Fruit fly (Drosophila melanogaster) whole organism, wandering third instar larva: ENCODE measurements around the gene CG43773.

ENCODE experiments used
- Abd-B ChIP-seq: fragments of >200 bp; optimal IDR thresholded peaks from 2 replicates; lab custom pipeline; 2017; ENCODE audit warnings: missing biosample characterization, missing genetic modification characterization
- CG32264 ChIP-seq: fragments of 200-800 bp; sonication (Bioruptor generic); optimal IDR thresholded peaks from 2 replicates; lab custom pipeline; 2016; ENCODE audit warnings: missing biosample characterization, missing genetic modification characterization
- CG9705 ChIP-seq: fragments of 200-800 bp; sonication (Bioruptor generic); optimal IDR thresholded peaks from 2 replicates; lab custom pipeline; 2018; ENCODE audit warnings: missing biosample characterization, mild to moderate bottlenecking, missing genetic modification characterization
- CrebA ChIP-seq: fragments of 200-800 bp; sonication (Bioruptor generic); optimal IDR thresholded peaks from 2 replicates; lab custom pipeline; 2016; ENCODE audit warnings: missing biosample characterization, mild to moderate bottlenecking, missing genetic modification characterization, borderline replicate concordance
- Dfd ChIP-seq: fragments of >200 bp; optimal IDR thresholded peaks from 2 replicates; lab custom pipeline; 2017; ENCODE audit warnings: missing biosample characterization, missing genetic modification characterization
- Dif ChIP-seq: fragments of 200-275, 200-300 bp; sonication (Bioruptor generic); optimal IDR thresholded peaks from 2 replicates; lab custom pipeline; 2018; ENCODE audit warnings: missing biosample characterization, missing genetic modification characterization; ENCODE audit not compliant: partially characterized antibody
- HLH106 ChIP-seq: fragments of 200-800 bp; optimal IDR thresholded peaks from 3 replicates; lab custom pipeline; 2019; ENCODE audit warnings: missing biosample characterization, mild to moderate bottlenecking, missing genetic modification characterization, moderate library complexity
- Hnf4 ChIP-seq: fragments of 200-800 bp; sonication (Bioruptor generic); optimal IDR thresholded peaks from 2 replicates; lab custom pipeline; 2016; ENCODE audit warnings: missing biosample characterization, mild to moderate bottlenecking, missing genetic modification characterization
- Hr78 ChIP-seq: fragments of >200 bp; optimal IDR thresholded peaks from 2 replicates; lab custom pipeline; 2017; ENCODE audit warnings: missing biosample characterization, missing genetic modification characterization
- Hr83 ChIP-seq: fragments of 200-300 bp; sonication (Bioruptor generic); optimal IDR thresholded peaks from 2 replicates; lab custom pipeline; 2016; ENCODE audit warnings: missing biosample characterization, mild to moderate bottlenecking, missing genetic modification characterization, moderate library complexity; ENCODE audit not compliant: poor library complexity, severe bottlenecking
- Myc ChIP-seq: fragments of >200 bp; optimal IDR thresholded peaks from 2 replicates; lab custom pipeline; 2017
- N ChIP-seq: fragments of >200 bp; optimal IDR thresholded peaks from 2 replicates; lab custom pipeline; 2018; ENCODE audit warnings: missing biosample characterization, missing external identifiers, missing genetic modification characterization
- OdsH ChIP-seq: fragments of 200-800 bp; sonication (Bioruptor generic); optimal IDR thresholded peaks from 2 replicates; lab custom pipeline; 2016; ENCODE audit warnings: missing biosample characterization, mild to moderate bottlenecking, missing genetic modification characterization
- Rel ChIP-seq, 2 experiments: fragments of 200-800 bp; sonication (Bioruptor generic) in 1 of 2; optimal IDR thresholded peaks; 2 replicates in 1 of 2; 3 replicates in 1 of 2; lab custom pipeline; 2016 to 2019; ENCODE audit warnings: mild to moderate bottlenecking in 2 of 2, missing biosample characterization in 2 of 2, missing genetic modification characterization in 2 of 2, moderate library complexity in 1 of 2
- Sp1 ChIP-seq: fragments of 200-800 bp; sonication (Bioruptor generic); optimal IDR thresholded peaks from 3 replicates; lab custom pipeline; 2019; ENCODE audit warnings: missing biosample characterization, mild to moderate bottlenecking, missing genetic modification characterization, moderate library complexity
- Vsx2 ChIP-seq: fragments of 200-300, 225-300 bp; sonication (Bioruptor generic); optimal IDR thresholded peaks from 2 replicates; lab custom pipeline; 2018; ENCODE audit warnings: missing biosample characterization, missing genetic modification characterization; ENCODE audit not compliant: partially characterized antibody
- dl ChIP-seq, 2 experiments: fragments of 175-275, 200-275 bp in 1 of 2; fragments of 200-275 bp in 1 of 2; sonication (Bioruptor generic); optimal IDR thresholded peaks; lab custom pipeline; 2018; ENCODE audit warnings: mild to moderate bottlenecking in 2 of 2, missing biosample characterization in 2 of 2, missing genetic modification characterization in 2 of 2, moderate library complexity in 2 of 2; ENCODE audit not compliant: partially characterized antibody in 2 of 2, insufficient read depth in 1 of 2
- dmrt93B ChIP-seq: fragments of 200-800 bp; sonication (Bioruptor generic); optimal IDR thresholded peaks from 2 replicates; lab custom pipeline; 2018; ENCODE audit warnings: missing biosample characterization, mild to moderate bottlenecking, missing genetic modification characterization
- dsf ChIP-seq: sonication (Bioruptor generic); optimal IDR thresholded peaks from 2 replicates; lab custom pipeline; 2016; ENCODE audit warnings: missing biosample characterization, missing genetic modification characterization, borderline replicate concordance
- foxo ChIP-seq, 2 experiments: fragments of 200-800 bp; sonication (Bioruptor generic); optimal IDR thresholded peaks; 2 replicates in 1 of 2; 3 replicates in 1 of 2; lab custom pipeline; 2016 to 2017; ENCODE audit warnings: missing biosample characterization in 2 of 2, missing genetic modification characterization in 2 of 2
- fru ChIP-seq: fragments of 200-800 bp; sonication (Bioruptor generic); optimal IDR thresholded peaks from 3 replicates; lab custom pipeline; 2016; ENCODE audit warnings: missing biosample characterization, mild to moderate bottlenecking, missing genetic modification characterization
- h ChIP-seq: fragments of 200-800 bp; sonication (Bioruptor generic); optimal IDR thresholded peaks from 3 replicates; lab custom pipeline; 2016; ENCODE audit warnings: missing biosample characterization, mild to moderate bottlenecking, missing genetic modification characterization
- rgr ChIP-seq: fragments of 200-800 bp; sonication (Bioruptor generic); optimal IDR thresholded peaks from 3 replicates; lab custom pipeline; 2016; ENCODE audit warnings: missing biosample characterization, mild to moderate bottlenecking, missing genetic modification characterization
- sage ChIP-seq: fragments of 200-800 bp; sonication (Bioruptor generic); optimal IDR thresholded peaks from 2 replicates; lab custom pipeline; 2016; ENCODE audit warnings: missing biosample characterization, mild to moderate bottlenecking, missing genetic modification characterization
- sv ChIP-seq: fragments of 200-800 bp; sonication (Bioruptor generic); optimal IDR thresholded peaks from 3 replicates; lab custom pipeline; 2016; ENCODE audit warnings: missing biosample characterization, missing genetic modification characterization
- tai ChIP-seq: sonication (Bioruptor generic); optimal IDR thresholded peaks from 2 replicates; lab custom pipeline; 2016; ENCODE audit warnings: missing biosample characterization, missing genetic modification characterization
- usp ChIP-seq: fragments of >200 bp; optimal IDR thresholded peaks from 2 replicates; lab custom pipeline; 2017; ENCODE audit warnings: missing biosample characterization, missing genetic modification characterization
- woc ChIP-seq: sonication (Bioruptor generic); optimal IDR thresholded peaks from 2 replicates; lab custom pipeline; 2016; ENCODE audit warnings: missing biosample characterization, mild to moderate bottlenecking, missing genetic modification characterization

CG43773 gene

dm6 chr2L:4007390-4007789 lies at the start of gene CG43773:
TSS of gene CG43773 (plus strand) at chr2L:4007690.
- TF ChIP-seq CG32264 (GFP tag; lab: Kevin White, UChicago), result no peak
- no peak for TF ChIP-seq Sp1
- TF ChIP-seq, all 38 proteins: peak for 0

- TF ChIP-seq Hr78 (no peak), dmrt93B (GFP tag; lab: Kevin White, UChicago) (no peak), CrebA (GFP tag; lab: Kevin White, UChicago) (no peak), sage (GFP tag; lab: Kevin White, UChicago) (no peak), rgr (no peak), dl (GFP tag; optimal IDR thresholded peaks at IDR 0.05; lab: Kevin White, UChicago; ENCODE audit: insufficient read depth in 1 of 2, partially characterized antibody in 2 of 2) (no peak), dsf (GFP tag; lab: Kevin White, UChicago) (no peak), CG32264 (GFP tag; lab: Kevin White, UChicago) (no peak), tai (GFP tag; lab: Kevin White, UChicago) (no peak), Dfd (GFP tag; lab: Kevin White, UChicago) (no peak)
- TF ChIP-seq, all 38 proteins: peak for 0
These were observed 39.2 kb upstream of the CG43773 start for dm6 chr2L:3968325-3968724.

dm6 chr2L:3991638-3992037 lies 15.9 kb upstream of the CG43773 start, which contains the start of gene fred:
TSS of gene fred (minus strand) at chr2L:3991713.
- no peak for TF ChIP-seq CG32264 (GFP tag; lab: Kevin White, UChicago)
- TF ChIP-seq Rel (GFP tag; optimal IDR thresholded peaks at IDR 0.05; lab: Kevin White, UChicago), result no peak
- no peak for TF ChIP-seq Rel (tag; optimal IDR thresholded peaks at IDR 0.05; lab: Kevin White, UChicago)
- no peak for TF ChIP-seq N (GFP tag; lab: Kevin White, UChicago)

- TF ChIP-seq Abd-B (GFP tag; lab: Kevin White, UChicago), result no peak
- no peak for TF ChIP-seq fru (GFP tag; lab: Kevin White, UChicago)
- no peak for TF ChIP-seq HLH106 (tag; lab: Kevin White, UChicago)
- TF ChIP-seq Dfd (GFP tag; lab: Kevin White, UChicago), result no peak
- TF ChIP-seq CG32264 (GFP tag; lab: Kevin White, UChicago), result no peak
- TF ChIP-seq CG9705 (GFP tag; lab: Kevin White, UChicago), result no peak
- no peak for TF ChIP-seq usp (GFP tag; lab: Kevin White, UChicago)
- no peak for TF ChIP-seq Hr83
- TF ChIP-seq sv (GFP tag; lab: Kevin White, UChicago), result no peak
- TF ChIP-seq tai (GFP tag; lab: Kevin White, UChicago), result no peak
- no peak for TF ChIP-seq CrebA (GFP tag; lab: Kevin White, UChicago)
- no peak for TF ChIP-seq Vsx2 (GFP tag; lab: Kevin White, UChicago)
- no peak for TF ChIP-seq Sp1
These were observed 7.8 kb upstream of the CG43773 start, which contains the start of gene CG43797 for dm6 chr2L:3999718-4000117. TSS of gene CG43797 (plus strand) at chr2L:4000018.

dm6 chr2L:4003780-4004179 lies 3.7 kb upstream of the CG43773 start, which contains the start of gene CG34176:
TSS of gene CG34176 (plus strand) at chr2L:4004080.
- TF ChIP-seq rgr (no peak), Dfd (GFP tag; lab: Kevin White, UChicago) (no peak), Sp1 (no peak), OdsH (GFP tag; lab: Kevin White, UChicago) (no peak), Hr83 (no peak), foxo (GFP tag; optimal IDR thresholded peaks at IDR 0.05; lab: Kevin White, UChicago) (no peak), CG32264 (GFP tag; lab: Kevin White, UChicago) (no peak), sage (GFP tag; lab: Kevin White, UChicago) (no peak), Dif (GFP tag; lab: Kevin White, UChicago) (no peak), HLH106 (tag; lab: Kevin White, UChicago) (no peak), dmrt93B (GFP tag; lab: Kevin White, UChicago) (no peak), Myc (no peak), CG9705 (GFP tag; lab: Kevin White, UChicago) (no peak), Hnf4 (no peak), woc (GFP tag; lab: Kevin White, UChicago) (no peak), sv (GFP tag; lab: Kevin White, UChicago) (no peak), usp (GFP tag; lab: Kevin White, UChicago) (no peak)

dm6 chr2L:4004684-4005083 lies 2.8 kb upstream of the CG43773 start, which contains the start of gene CG15422:
TSS of gene CG15422 (plus strand) at chr2L:4004984.
- no peak for TF ChIP-seq Hr83
- TF ChIP-seq HLH106 (tag; lab: Kevin White, UChicago), result no peak
- no peak for TF ChIP-seq h (GFP tag; lab: Kevin White, UChicago)
- no peak for TF ChIP-seq rgr
- no peak for TF ChIP-seq dl (GFP tag; optimal IDR thresholded peaks at IDR 0.05; lab: Kevin White, UChicago; ENCODE audit: insufficient read depth in 1 of 2, partially characterized antibody in 2 of 2)
- TF ChIP-seq Myc, result no peak
